Worm (Caenorhabditis elegans): ENCODE results near the gene F59F5.3.

DNA sequence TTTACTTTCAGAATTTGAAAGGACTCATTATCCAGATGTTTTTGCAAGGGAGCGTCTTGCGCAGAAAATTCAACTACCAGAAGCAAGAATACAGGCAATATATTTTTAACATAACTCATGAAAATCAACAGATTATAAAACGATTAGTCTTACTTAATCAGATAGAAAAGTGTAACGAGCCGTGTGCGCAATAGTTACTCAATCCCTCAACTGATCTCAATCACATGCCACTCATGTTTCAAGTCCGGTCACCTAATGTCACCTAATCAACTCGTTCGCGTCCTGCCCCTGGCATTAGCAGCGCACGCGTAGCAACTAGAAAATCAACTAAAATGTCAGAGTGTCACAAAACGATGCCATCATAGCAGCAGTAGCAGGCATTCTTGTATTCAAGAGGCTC lies 25.7 kb downstream of the F59F5.3 start:
- no peak for TF ChIP-seq ceh-16 (tag; optimal IDR thresholded peaks at IDR 0.05)
- TF ChIP-seq lin-11 (tag; optimal IDR thresholded peaks at IDR 0.05) = no peak
- no peak for TF ChIP-seq ztf-1 (GFP tag; conservative IDR thresholded peaks at IDR 0.05)
- no peak for TF ChIP-seq nhr-11 (tag; optimal IDR thresholded peaks at IDR 0.05)
- TF ChIP-seq dmd-4 (tag; optimal IDR thresholded peaks at IDR 0.05) = no peak
- TF ChIP-seq unc-62 (GFP tag; optimal IDR thresholded peaks at IDR 0.05) = no peak
- no peak for TF ChIP-seq ZK546.5 (tag; optimal IDR thresholded peaks at IDR 0.05)
- no peak for TF ChIP-seq elt-3 (tag; optimal IDR thresholded peaks at IDR 0.05)
- TF ChIP-seq nhr-237 (tag; optimal IDR thresholded peaks at IDR 0.05) = no peak
- TF ChIP-seq peb-1 (tag; optimal IDR thresholded peaks at IDR 0.05) = no peak
- TF ChIP-seq aly-2 (tag; optimal IDR thresholded peaks at IDR 0.05) = no peak
- no peak for TF ChIP-seq lin-39 (tag; optimal IDR thresholded peaks at IDR 0.05)
- no peak for TF ChIP-seq nhr-12 (tag; optimal IDR thresholded peaks at IDR 0.05)
- TF ChIP-seq nhr-25 (tag; optimal IDR thresholded peaks at IDR 0.05) = peak; percentile 7
